Worm (Caenorhabditis elegans) whole organism, late embryonic: ENCODE measurements around the gene sup-12.

Source experiments
- ama-1 ChIP-seq: fragments of 150-350 bp; optimal IDR thresholded peaks from 2 replicates; lab custom pipeline; 2014
- dmd-4 ChIP-seq: sonication (generic microtip); optimal IDR thresholded peaks from 2 replicates; lab custom pipeline; 2016; ENCODE audit warnings: borderline replicate concordance, missing genetic modification characterization, missing compliant biosample characterization
- ets-4 ChIP-seq: sonication (generic microtip); optimal IDR thresholded peaks from 2 replicates; lab custom pipeline; 2016; ENCODE audit warnings: missing genetic modification characterization, missing compliant biosample characterization
- unc-42 ChIP-seq: sonication (generic microtip); optimal IDR thresholded peaks from 2 replicates; lab custom pipeline; 2016; ENCODE audit warnings: missing genotype, missing genetic modification characterization, missing compliant biosample characterization

DNA sequence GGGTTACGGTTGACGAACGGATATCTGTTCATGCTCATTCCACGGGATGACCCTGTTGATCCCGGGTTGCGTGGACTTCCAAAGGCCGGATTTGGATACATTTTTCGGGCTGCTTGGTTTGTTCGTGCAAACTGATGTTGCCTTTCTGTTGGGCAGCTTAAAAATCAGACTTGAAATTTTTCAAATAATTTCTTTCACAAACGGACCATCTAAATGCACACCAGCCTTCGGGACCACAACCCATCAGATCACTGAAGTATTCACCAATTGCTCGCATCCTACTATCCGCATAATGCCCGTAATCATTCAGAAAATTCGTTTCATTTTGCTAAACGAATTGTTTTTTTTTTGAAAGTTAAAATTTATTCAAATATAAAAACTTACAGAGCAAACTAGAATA, 8.8 kb upstream of the sup-12 start, which contains the start of gene F47F2.3:
- TF ChIP-seq ama-1 = no peak
- TF ChIP-seq ets-4 = no peak
- TF ChIP-seq unc-42 (tag; lab: Kevin White, UChicago) = no peak
- TF ChIP-seq dmd-4 (tag; lab: Kevin White, UChicago) = no peak
